Worm (Caenorhabditis elegans) whole organism, L2 larva: ENCODE measurements around the gene T09B9.3.
A peak's percentile ranks its signal among the peaks of the same experiment; 100 is the strongest.

Source experiments
- C34F6.9 ChIP-seq: fragments of 150-350 bp; optimal IDR thresholded peaks from 2 replicates; lab custom pipeline; 2014; ENCODE audit warnings: missing biosample characterization, missing genetic modification characterization
- R02D3.7 ChIP-seq: fragments of 150-350 bp; optimal IDR thresholded peaks from 2 replicates; lab custom pipeline; 2014; ENCODE audit warnings: missing biosample characterization, missing genetic modification characterization
- Y55F3AM.14 ChIP-seq: fragments of 200-800 bp; sonication (Bioruptor generic); optimal IDR thresholded peaks from 2 replicates; lab custom pipeline; 2018; ENCODE audit warnings: mild to moderate bottlenecking, missing genetic modification characterization, missing compliant biosample characterization
- ZK546.5 ChIP-seq: sonication (generic microtip); optimal IDR thresholded peaks from 2 replicates; lab custom pipeline; 2017; ENCODE audit warnings: missing biosample characterization, missing genetic modification characterization
- alr-1 ChIP-seq: fragments of 150-350 bp; optimal IDR thresholded peaks from 2 replicates; lab custom pipeline; 2014; ENCODE audit warnings: missing biosample characterization, missing genetic modification characterization
- aly-2 ChIP-seq: fragments of 150-350 bp; optimal IDR thresholded peaks from 2 replicates; lab custom pipeline; 2014; ENCODE audit warnings: missing biosample characterization, missing genetic modification characterization
- blmp-1 ChIP-seq: sonication (generic microtip); optimal IDR thresholded peaks from 2 replicates; lab custom pipeline; 2017; ENCODE audit warnings: missing genetic modification characterization, mild to moderate bottlenecking, missing compliant biosample characterization, antibody characterized with exemption, moderate library complexity; ENCODE audit not compliant: insufficient read depth
- crh-2 ChIP-seq: sonication (generic microtip); optimal IDR thresholded peaks from 2 replicates; lab custom pipeline; 2017; ENCODE audit warnings: missing biosample characterization, missing genetic modification characterization
- dmd-4 ChIP-seq: sonication (generic microtip); optimal IDR thresholded peaks from 2 replicates; lab custom pipeline; 2017; ENCODE audit warnings: missing biosample characterization, missing genetic modification characterization
- egl-27 ChIP-seq: sonication (generic microtip); optimal IDR thresholded peaks from 3 replicates; lab custom pipeline; 2017; ENCODE audit warnings: missing biosample characterization, missing genetic modification reagents, missing genetic modification characterization
- elt-1 ChIP-seq: fragments of 150-350 bp; optimal IDR thresholded peaks from 2 replicates; lab custom pipeline; 2014; ENCODE audit warnings: missing biosample characterization, missing genetic modification characterization
- elt-3 ChIP-seq: sonication (generic microtip); optimal IDR thresholded peaks from 2 replicates; lab custom pipeline; 2017; ENCODE audit warnings: missing biosample characterization, missing genetic modification characterization
- fos-1 ChIP-seq: fragments of 150-350 bp; optimal IDR thresholded peaks from 2 replicates; lab custom pipeline; 2014; ENCODE audit warnings: missing biosample characterization, missing genetic modification characterization
- gmeb-1 ChIP-seq: fragments of 150-350 bp; optimal IDR thresholded peaks from 2 replicates; lab custom pipeline; 2014; ENCODE audit warnings: missing biosample characterization, missing genetic modification characterization
- lin-11 ChIP-seq: fragments of 150-350 bp; sonication (generic microtip); optimal IDR thresholded peaks from 2 replicates; lab custom pipeline; 2014; ENCODE audit warnings: missing biosample characterization, missing genetic modification characterization, inconsistent platforms, mixed read lengths
- lin-13 ChIP-seq: fragments of 150-350 bp; optimal IDR thresholded peaks from 2 replicates; lab custom pipeline; 2014; ENCODE audit warnings: missing biosample characterization, missing genetic modification reagents, missing genetic modification characterization
- lsy-2 ChIP-seq, 2 experiments: fragments of 150-350 bp in 1 of 2; sonication (generic microtip) in 1 of 2; optimal IDR thresholded peaks; 2 replicates each; lab custom pipeline; 2014 to 2017; ENCODE audit warnings: missing biosample characterization in 2 of 2, missing genetic modification characterization in 2 of 2
- mab-5 ChIP-seq: fragments of 150-350 bp; optimal IDR thresholded peaks from 2 replicates; lab custom pipeline; 2014; ENCODE audit warnings: missing biosample characterization, missing genetic modification characterization
- mbf-1 ChIP-seq: sonication (generic microtip); optimal IDR thresholded peaks from 2 replicates; lab custom pipeline; 2017; ENCODE audit warnings: missing biosample characterization, missing genetic modification characterization
- nhr-10 ChIP-seq: sonication (generic microtip); optimal IDR thresholded peaks from 2 replicates; lab custom pipeline; 2017; ENCODE audit warnings: missing biosample characterization, missing genetic modification characterization
- nhr-11 ChIP-seq: fragments of 150-350 bp; optimal IDR thresholded peaks from 2 replicates; lab custom pipeline; 2014; ENCODE audit warnings: missing biosample characterization, missing genetic modification characterization
- nhr-21 ChIP-seq: fragments of 150-350 bp; optimal IDR thresholded peaks from 2 replicates; lab custom pipeline; 2014; ENCODE audit warnings: missing biosample characterization, missing genetic modification characterization
- nhr-23 ChIP-seq: fragments of 150-350 bp; optimal IDR thresholded peaks from 2 replicates; lab custom pipeline; 2014; ENCODE audit warnings: missing biosample characterization, missing genetic modification reagents, missing genetic modification characterization
- nhr-237 ChIP-seq: fragments of 150-350 bp; optimal IDR thresholded peaks from 2 replicates; lab custom pipeline; 2014; ENCODE audit warnings: missing biosample characterization, missing genetic modification characterization
- nhr-25 ChIP-seq: fragments of 150-350 bp; sonication (generic microtip); optimal IDR thresholded peaks from 3 replicates; lab custom pipeline; 2014; ENCODE audit warnings: missing biosample characterization, missing genetic modification characterization
- nhr-6 ChIP-seq: fragments of 150-350 bp; optimal IDR thresholded peaks from 2 replicates; lab custom pipeline; 2014; ENCODE audit warnings: missing biosample characterization, missing genetic modification characterization
- nhr-77 ChIP-seq: fragments of 150-350 bp; optimal IDR thresholded peaks from 2 replicates; lab custom pipeline; 2014; ENCODE audit warnings: missing biosample characterization, missing genetic modification characterization
- sem-4 ChIP-seq: fragments of 150-350 bp; optimal IDR thresholded peaks from 2 replicates; lab custom pipeline; 2014; ENCODE audit warnings: missing biosample characterization, missing genetic modification reagents, missing genetic modification characterization
- skn-1 ChIP-seq: sonication (generic microtip); optimal IDR thresholded peaks from 2 replicates; lab custom pipeline; 2017; ENCODE audit warnings: missing biosample characterization, missing genetic modification characterization
- sma-3 ChIP-seq: sonication (generic microtip); optimal IDR thresholded peaks from 2 replicates; lab custom pipeline; 2016; ENCODE audit warnings: missing genetic modification reagents, missing genetic modification characterization, missing compliant biosample characterization
- sma-9 ChIP-seq, 2 experiments: fragments of 150-350 bp in 1 of 2; sonication (generic microtip) in 1 of 2; optimal IDR thresholded peaks; 2 replicates each; lab custom pipeline; 2014 to 2016; ENCODE audit warnings: missing genetic modification characterization in 2 of 2, mild to moderate bottlenecking in 1 of 2, missing biosample characterization in 1 of 2, missing compliant biosample characterization in 1 of 2, missing genetic modification reagents in 1 of 2, moderate library complexity in 1 of 2
- unc-39 ChIP-seq: fragments of 150-350 bp; optimal IDR thresholded peaks from 2 replicates; lab custom pipeline; 2014; ENCODE audit warnings: missing biosample characterization, missing genetic modification characterization
- unc-55 ChIP-seq: fragments of 150-350 bp; sonication (generic microtip); optimal IDR thresholded peaks from 3 replicates; lab custom pipeline; 2014; ENCODE audit warnings: missing biosample characterization, missing genetic modification reagents, missing genetic modification characterization
- unc-62 ChIP-seq: fragments of 150-350 bp; optimal IDR thresholded peaks from 2 replicates; lab custom pipeline; 2014; ENCODE audit warnings: missing biosample characterization, missing genetic modification reagents, missing genetic modification characterization
- ztf-1 ChIP-seq: fragments of 200-800 bp; sonication (Bioruptor generic); conservative IDR thresholded peaks from 2 replicates; pipeline ENCODE4 v1.3.6; 2022; ENCODE audit warnings: missing genetic modification characterization, missing compliant biosample characterization

Gene T09B9.3

ce11 chrX:9761266-9761665, at the start of gene T09B9.3:
Gene T09B9.3 (minus strand): TSS chrX:9761366.
- no peak for TF ChIP-seq lsy-2 (tag; optimal IDR thresholded peaks at IDR 0.05; lab: Kevin White, UChicago)
- TF ChIP-seq, all 48 proteins: peak for 0

DNA sequence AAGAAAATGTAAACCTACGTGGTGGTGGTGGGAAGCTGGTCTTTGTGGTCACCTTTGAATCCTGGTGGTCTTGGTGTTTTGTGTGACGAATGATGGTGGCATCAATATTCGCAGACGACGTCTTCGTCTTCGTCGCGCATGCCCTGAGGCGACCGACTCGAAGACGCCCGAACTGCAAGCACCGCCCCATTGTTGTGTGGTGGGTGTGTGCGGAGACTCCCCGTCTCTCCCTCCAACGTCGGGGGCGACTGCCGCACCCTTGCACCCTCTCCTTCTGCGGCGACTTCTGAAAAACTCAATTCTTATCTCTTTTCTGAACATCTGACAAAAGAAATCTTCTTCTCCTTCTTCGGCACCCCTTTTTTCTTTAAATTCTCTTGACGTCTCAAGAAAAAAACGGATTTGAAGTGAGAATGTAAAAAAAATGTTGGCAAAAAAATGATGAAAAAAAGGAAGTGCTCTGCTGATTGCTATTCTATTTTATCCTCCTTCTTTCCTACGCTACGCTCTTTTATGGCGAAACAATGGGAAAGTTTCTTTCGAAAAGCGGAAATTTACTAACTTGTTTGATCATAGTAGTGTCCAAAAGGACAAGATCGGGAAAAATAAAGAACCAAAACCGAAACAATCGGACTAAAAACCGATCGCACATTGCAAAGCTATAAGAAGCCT, 46.3 kb upstream of the T09B9.3 start, which contains the start of gene lgc-47:
lgc-47 (minus strand) TSS at position 286 of the 672 bp plus-strand sequence.
- TF ChIP-seq unc-39 (no peak), alr-1 (tag; lab: Kevin White, UChicago) (no peak), Y55F3AM.14 (GFP tag; lab: Kevin White, UChicago) (no peak), elt-3 (tag; lab: Kevin White, UChicago) (no peak), lin-13 (GFP tag; lab: Kevin White, UChicago) (no peak), R02D3.7 (tag; lab: Kevin White, UChicago) (no peak), sma-9 (GFP tag; optimal IDR thresholded peaks at IDR 0.05; lab: Kevin White, UChicago) (no peak), sma-9 (tag; optimal IDR thresholded peaks at IDR 0.05; lab: Kevin White, UChicago) (no peak), skn-1 (tag; lab: Kevin White, UChicago) (no peak), mab-5 (no peak), gmeb-1 (tag; lab: Kevin White, UChicago) (no peak), lin-11 (tag; lab: Kevin White, UChicago) (no peak)

DNA sequence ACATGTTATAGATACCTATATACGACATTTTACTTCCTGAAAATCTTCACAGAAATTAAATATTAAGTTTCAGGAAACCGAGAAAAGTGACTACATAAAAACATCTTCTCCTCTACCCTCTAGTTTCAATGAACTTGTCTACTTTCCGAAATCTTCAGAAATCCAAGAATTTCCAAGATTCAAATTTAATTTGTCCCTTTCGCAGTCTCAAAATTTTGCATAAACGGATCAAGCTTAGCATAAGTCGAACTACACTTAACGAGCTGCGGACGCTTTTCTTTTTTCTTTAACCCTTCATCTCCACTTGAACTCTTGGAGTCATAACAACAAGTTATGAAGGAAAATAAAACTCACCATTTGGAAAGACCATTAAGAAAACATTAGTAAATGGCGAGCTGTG, 44.3 kb upstream of the T09B9.3 start:
- no peak for TF ChIP-seq nhr-77 (tag; lab: Kevin White, UChicago)
- peak; percentile 8 for TF ChIP-seq sma-9 (GFP tag; optimal IDR thresholded peaks at IDR 0.05; lab: Kevin White, UChicago)
- no peak for TF ChIP-seq sma-9 (tag; optimal IDR thresholded peaks at IDR 0.05; lab: Kevin White, UChicago)

ce11 chrX:9804735-9805134, 43.6 kb upstream of the T09B9.3 start:
- no peak for TF ChIP-seq egl-27
- no peak for TF ChIP-seq ZK546.5
- TF ChIP-seq gmeb-1 (tag; lab: Kevin White, UChicago), result no peak
- TF ChIP-seq mbf-1 (tag; lab: Kevin White, UChicago), result no peak
- no peak for TF ChIP-seq ztf-1
- no peak for TF ChIP-seq unc-62 (GFP tag; lab: Kevin White, UChicago)
- TF ChIP-seq nhr-23 (tag; lab: Kevin White, UChicago), result no peak
- TF ChIP-seq nhr-25 (tag; lab: Kevin White, UChicago), result no peak
- no peak for TF ChIP-seq fos-1
- no peak for TF ChIP-seq aly-2
- TF ChIP-seq skn-1 (tag; lab: Kevin White, UChicago), result no peak
- no peak for TF ChIP-seq nhr-11 (tag; lab: Kevin White, UChicago)

- TF ChIP-seq sma-9 (GFP tag; optimal IDR thresholded peaks at IDR 0.05; lab: Kevin White, UChicago), result peak; percentile 60
- TF ChIP-seq sma-9 (tag; optimal IDR thresholded peaks at IDR 0.05; lab: Kevin White, UChicago), result no peak
- TF ChIP-seq aly-2, result no peak
Observed at ce11 chrX:9803603-9804002, 42.4 kb upstream of the T09B9.3 start.

ce11 chrX:9798530-9798929, 37.4 kb upstream of the T09B9.3 start, which contains the start of gene F36G3.3:
Gene F36G3.3 (plus strand): TSS chrX:9798835.
- peak; percentile 31 for TF ChIP-seq unc-55 (GFP tag; lab: Kevin White, UChicago)
- TF ChIP-seq egl-27, result no peak
- peak; percentile 11 for TF ChIP-seq C34F6.9
- TF ChIP-seq nhr-6, result no peak

ce11 chrX:9796063-9796462, 34.9 kb upstream of the T09B9.3 start:
- TF ChIP-seq nhr-11 (tag; lab: Kevin White, UChicago) (no peak), dmd-4 (tag; lab: Kevin White, UChicago) (no peak), nhr-6 (no peak), nhr-21 (no peak), elt-1 (tag; lab: Kevin White, UChicago) (no peak), elt-3 (tag; lab: Kevin White, UChicago) (no peak), ztf-1 (no peak), alr-1 (tag; lab: Kevin White, UChicago) (no peak), mbf-1 (tag; lab: Kevin White, UChicago) (no peak), crh-2 (no peak), ZK546.5 (no peak), sma-3 (GFP tag; lab: Kevin White, UChicago) (no peak), sem-4 (tag; lab: Kevin White, UChicago) (no peak), lin-13 (GFP tag; lab: Kevin White, UChicago) (no peak), nhr-237 (tag; lab: Kevin White, UChicago) (no peak), nhr-77 (tag; lab: Kevin White, UChicago) (no peak), Y55F3AM.14 (GFP tag; lab: Kevin White, UChicago) (no peak), nhr-10 (tag; lab: Kevin White, UChicago) (no peak), blmp-1 (tag; lab: Kevin White, UChicago) (no peak)
